Fruit fly (Drosophila melanogaster): ENCODE results near the gene Orc2.
A peak's percentile ranks its signal among the peaks of the same experiment; 100 is the strongest.

Gene Orc2

dm6 chr3R:13941390-13941789 lies 23.3 kb upstream of the Orc2 start (continued):
- TF ChIP-seq CG31627 (GFP tag; optimal IDR thresholded peaks at IDR 0.05) (peak; percentile 59), CG32006 (GFP tag; optimal IDR thresholded peaks at IDR 0.05) (no peak), CG8632 (GFP tag; optimal IDR thresholded peaks at IDR 0.05) (peak; percentile 59), CG6808 (GFP tag; optimal IDR thresholded peaks at IDR 0.05) (peak; percentile 66), topi (GFP tag; optimal IDR thresholded peaks at IDR 0.05) (peak; percentile 75), Ets21C (GFP tag; optimal IDR thresholded peaks at IDR 0.05) (peak; percentile 36), CG16779 (tag; optimal IDR thresholded peaks at IDR 0.05) (no peak), achi (GFP tag; optimal IDR thresholded peaks at IDR 0.05) (peak; percentile 53), Blimp-1 (GFP tag; optimal IDR thresholded peaks at IDR 0.05) (peak; percentile 19), OdsH (GFP tag; optimal IDR thresholded peaks at IDR 0.05) (peak; percentile 62), Met (GFP tag; optimal IDR thresholded peaks at IDR 0.05) (peak; percentile 67), Lpt (GFP tag; optimal IDR thresholded peaks at IDR 0.05) (no peak)

dm6 chr3R:13943360-13943759 lies 21.3 kb upstream of the Orc2 start, which contains the start of gene Art9:
Art9 (minus strand) TSS chr3R:13943460.
- TF ChIP-seq CG11762 (GFP tag; optimal IDR thresholded peaks at IDR 0.05; ENCODE audit: insufficient read depth) (no peak), fkh (GFP tag; optimal IDR thresholded peaks at IDR 0.05) (no peak), svp (GFP tag) (no peak), CG10669 (GFP tag; optimal IDR thresholded peaks at IDR 0.05) (no peak), CG3032 (tag; optimal IDR thresholded peaks at IDR 0.05) (no peak), Blimp-1 (GFP tag; optimal IDR thresholded peaks at IDR 0.05) (no peak), Met (GFP tag; optimal IDR thresholded peaks at IDR 0.05) (no peak), esn (GFP tag; optimal IDR thresholded peaks at IDR 0.05) (no peak), net (GFP tag; optimal IDR thresholded peaks at IDR 0.05) (no peak), Ets96B (tag; optimal IDR thresholded peaks at IDR 0.05) (no peak), CG32006 (GFP tag; optimal IDR thresholded peaks at IDR 0.05) (no peak), Hr4 (GFP tag; optimal IDR thresholded peaks at IDR 0.05) (no peak), CG8632 (GFP tag; optimal IDR thresholded peaks at IDR 0.05) (no peak), CG4318 (GFP tag; optimal IDR thresholded peaks at IDR 0.05) (no peak), fd59A (GFP tag; optimal IDR thresholded peaks at IDR 0.05) (no peak), Gug (GFP tag; IDR thresholded peaks at IDR 0.05) (no peak), CG15336 (GFP tag; IDR thresholded peaks at IDR 0.05) (no peak)

- TF ChIP-seq CG7368 (GFP tag; optimal IDR thresholded peaks at IDR 0.05) (no peak), lz (GFP tag; optimal IDR thresholded peaks at IDR 0.05) (no peak), Sox102F (GFP tag; optimal IDR thresholded peaks at IDR 0.05) (no peak), CG3919 (GFP tag; optimal IDR thresholded peaks at IDR 0.05) (no peak), CG16779 (tag; optimal IDR thresholded peaks at IDR 0.05) (no peak), CG11294 (GFP tag; IDR thresholded peaks at IDR 0.05) (no peak), Ets21C (GFP tag; optimal IDR thresholded peaks at IDR 0.05) (no peak), dsx (GFP tag; optimal IDR thresholded peaks at IDR 0.05; ENCODE audit: poor library complexity, severe bottlenecking) (no peak), CG6792 (GFP tag; optimal IDR thresholded peaks at IDR 0.05) (no peak), pdm3 (GFP tag; optimal IDR thresholded peaks at IDR 0.05) (no peak), Met (GFP tag; optimal IDR thresholded peaks at IDR 0.05) (no peak), net (GFP tag; optimal IDR thresholded peaks at IDR 0.05) (no peak), CG8319 (GFP tag; optimal IDR thresholded peaks at IDR 0.05) (no peak), svp (GFP tag) (no peak), fd59A (GFP tag; optimal IDR thresholded peaks at IDR 0.05) (no peak), Hr39 (GFP tag; optimal IDR thresholded peaks at IDR 0.05) (no peak), CG3032 (tag; optimal IDR thresholded peaks at IDR 0.05) (no peak), CG10669 (GFP tag; optimal IDR thresholded peaks at IDR 0.05) (no peak)
Measured at dm6 chr3R:13945712-13946111, 19.0 kb upstream of the Orc2 start, which contains the start of gene Art6. Art6 (minus strand) TSS chr3R:13945812.

- TF ChIP-seq CG34406 (GFP tag; optimal IDR thresholded peaks at IDR 0.05) (no peak), Smox (GFP tag; optimal IDR thresholded peaks at IDR 0.05) (no peak), salr (GFP tag; optimal IDR thresholded peaks at IDR 0.05) (no peak), CG8632 (GFP tag; optimal IDR thresholded peaks at IDR 0.05) (no peak), CG11902 (GFP tag; optimal IDR thresholded peaks at IDR 0.05) (no peak), CG7368 (GFP tag; optimal IDR thresholded peaks at IDR 0.05) (no peak), fd59A (GFP tag; optimal IDR thresholded peaks at IDR 0.05) (no peak), net (GFP tag; optimal IDR thresholded peaks at IDR 0.05) (no peak), CG11762 (GFP tag; optimal IDR thresholded peaks at IDR 0.05; ENCODE audit: insufficient read depth) (no peak), CG31627 (GFP tag; optimal IDR thresholded peaks at IDR 0.05) (no peak), Gug (GFP tag; IDR thresholded peaks at IDR 0.05) (no peak), dac (GFP tag; optimal IDR thresholded peaks at IDR 0.05) (no peak), CG32006 (GFP tag; optimal IDR thresholded peaks at IDR 0.05) (no peak)
Measured at dm6 chr3R:13946117-13946516, 18.6 kb upstream of the Orc2 start.

All from whole organism, prepupa.